Fruit fly (Drosophila melanogaster) S2 (cell line): ENCODE measurements around the gene CG7370.

ENCODE experiments used
- CG8478 ChIP-seq: fragments of >200 bp; optimal IDR thresholded peaks from 2 replicates; lab custom pipeline; 2018
- CTCF ChIP-seq, 2 experiments: fragments of >200 bp; optimal IDR thresholded peaks; 2 replicates each; lab custom pipeline; 2018

Gene CG7370

dm6 chr3L:21769515-21769914 lies at the start of gene CG7370:
Gene CG7370 (plus strand): TSS chr3L:21769815.
- TF ChIP-seq CG8478 (lab: Kevin White, UChicago) = no peak
- no peak for TF ChIP-seq CTCF (optimal IDR thresholded peaks at IDR 0.05; lab: Kevin White, UChicago)

DNA sequence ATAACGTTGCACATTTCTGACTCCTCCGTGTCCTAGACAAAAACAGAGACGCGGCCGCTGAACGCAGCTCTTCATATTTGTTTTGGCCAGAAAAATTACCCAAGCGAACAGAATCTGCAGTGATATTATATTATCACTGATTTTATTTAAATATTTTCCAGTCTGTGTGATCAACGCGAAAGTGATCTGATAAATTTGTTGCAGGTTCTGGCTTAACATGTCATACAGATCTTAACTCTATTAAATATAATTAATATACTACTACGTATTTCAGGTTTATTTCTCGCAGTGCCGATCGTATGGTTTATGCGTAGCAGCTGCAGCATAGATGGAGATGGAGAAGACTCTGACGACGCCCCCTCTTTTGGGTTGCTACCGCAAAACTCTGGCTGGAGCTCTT lies 48.7 kb upstream of the CG7370 start:
- TF ChIP-seq CTCF (optimal IDR thresholded peaks at IDR 0.05; lab: Kevin White, UChicago) (no peak), CG8478 (lab: Kevin White, UChicago) (no peak)

dm6 chr3L:21727013-21727727 lies 42.4 kb upstream of the CG7370 start:
- no peak for TF ChIP-seq CG8478 (lab: Kevin White, UChicago)
- TF ChIP-seq CTCF (optimal IDR thresholded peaks at IDR 0.05; lab: Kevin White, UChicago) = no peak

DNA sequence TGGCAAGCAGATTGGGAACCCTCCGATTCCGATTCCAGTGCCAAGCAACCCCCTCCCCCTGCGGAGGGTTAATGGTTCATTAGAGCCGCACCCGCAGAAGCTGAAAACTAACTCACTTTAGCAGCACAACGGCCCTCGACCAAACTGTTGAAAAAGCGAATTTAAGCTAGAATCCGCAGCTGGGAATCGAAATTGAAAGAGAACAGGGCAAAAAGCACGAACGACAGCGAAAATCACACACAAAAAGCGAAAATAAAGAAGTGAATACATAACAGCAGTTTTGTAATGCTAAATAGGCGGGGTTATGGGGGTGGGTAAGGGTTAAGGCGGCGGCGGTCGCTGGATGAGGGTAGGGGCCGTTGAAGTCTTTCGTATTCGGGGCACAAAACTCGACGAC lies 41.9 kb upstream of the CG7370 start:
- no peak for TF ChIP-seq CTCF (optimal IDR thresholded peaks at IDR 0.05; lab: Kevin White, UChicago)
- no peak for TF ChIP-seq CG8478 (lab: Kevin White, UChicago)

- no peak for TF ChIP-seq CG8478 (lab: Kevin White, UChicago)
- TF ChIP-seq CTCF (optimal IDR thresholded peaks at IDR 0.05; lab: Kevin White, UChicago) = peak in 1 of 2 experiments; percentile 41
Measured at dm6 chr3L:21728616-21729047, 41.0 kb upstream of the CG7370 start, which contains the start of the genes CG11247 and Polr2H. Gene CG11247 (minus strand): TSS chr3L:21728806. Gene Polr2H (plus strand): TSS chr3L:21728932.

- no peak for TF ChIP-seq CG8478 (lab: Kevin White, UChicago)
- no peak for TF ChIP-seq CTCF (optimal IDR thresholded peaks at IDR 0.05; lab: Kevin White, UChicago)
Measured at dm6 chr3L:21730354-21730753, 39.3 kb upstream of the CG7370 start, which contains the start of gene CG14570. Gene CG14570 (minus strand): TSS chr3L:21730454.

dm6 chr3L:21731104-21731600 lies 38.5 kb upstream of the CG7370 start, which contains the start of gene CG14569:
Gene CG14569 (minus strand): TSS chr3L:21731550.
- TF ChIP-seq CG8478 (lab: Kevin White, UChicago) (no peak), CTCF (optimal IDR thresholded peaks at IDR 0.05; lab: Kevin White, UChicago) (no peak)

DNA sequence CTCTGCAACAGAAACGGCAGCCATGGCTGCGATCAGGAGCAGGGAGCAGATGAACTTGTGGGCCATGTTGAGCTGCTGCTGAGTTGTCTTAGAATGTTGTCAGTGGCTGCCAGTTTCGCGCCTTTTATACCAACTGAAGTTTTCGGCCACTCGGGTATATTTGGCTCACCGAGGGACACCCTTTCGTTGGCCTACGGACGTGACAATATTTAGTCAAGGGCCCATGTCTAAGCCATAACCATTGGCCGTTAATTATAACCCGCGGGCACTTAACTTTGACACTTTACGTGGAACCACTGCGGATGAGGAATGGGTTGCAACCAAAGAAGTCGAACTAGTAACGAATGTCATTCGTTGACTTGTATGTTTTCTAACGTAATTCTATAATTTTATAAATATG lies 36.2 kb upstream of the CG7370 start, which contains the start of gene CG14568:
Gene CG14568 (minus strand): TSS at position 101 of the 400 bp plus-strand sequence.
- TF ChIP-seq CG8478 (lab: Kevin White, UChicago) = no peak

DNA sequence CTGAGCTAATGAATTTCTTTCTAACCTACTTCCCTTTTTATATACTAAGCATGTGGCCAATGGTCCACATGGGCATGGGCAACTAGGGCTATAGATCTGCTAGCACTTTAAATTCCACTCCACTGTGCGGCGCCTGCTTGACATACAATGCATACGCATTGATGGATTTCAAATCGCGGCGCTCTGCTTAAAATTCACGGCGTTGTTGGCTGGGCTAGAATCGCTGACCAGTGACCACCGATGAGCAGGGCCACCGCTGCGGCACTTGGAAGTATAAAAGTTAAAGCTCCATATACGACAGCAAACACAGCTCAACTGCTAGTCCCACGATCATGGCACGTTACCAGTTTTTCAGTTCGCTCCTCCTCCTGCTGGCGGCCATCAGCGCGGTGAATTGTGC lies 35.8 kb upstream of the CG7370 start, which contains the start of gene CG14573:
Gene CG14573 (plus strand): TSS at position 301 of the 400 bp plus-strand sequence.
- no peak for TF ChIP-seq CTCF (optimal IDR thresholded peaks at IDR 0.05; lab: Kevin White, UChicago)
- no peak for TF ChIP-seq CG8478 (lab: Kevin White, UChicago)

dm6 chr3L:21738175-21739016 lies 31.2 kb upstream of the CG7370 start, which contains the start of gene CG14567:
Gene CG14567 (minus strand): TSS chr3L:21738430.
- TF ChIP-seq CG8478 (lab: Kevin White, UChicago) = no peak
- no peak for TF ChIP-seq CTCF (optimal IDR thresholded peaks at IDR 0.05; lab: Kevin White, UChicago)

dm6 chr3L:21739017-21739730 lies 30.4 kb upstream of the CG7370 start:
- TF ChIP-seq CTCF (optimal IDR thresholded peaks at IDR 0.05; lab: Kevin White, UChicago) (no peak), CG8478 (lab: Kevin White, UChicago) (no peak)

- no peak for TF ChIP-seq CTCF (optimal IDR thresholded peaks at IDR 0.05; lab: Kevin White, UChicago)
- no peak for TF ChIP-seq CG8478 (lab: Kevin White, UChicago)
Measured at dm6 chr3L:21740209-21740608, 29.4 kb upstream of the CG7370 start, which contains the start of gene CG14566. Gene CG14566 (minus strand): TSS chr3L:21740309.

DNA sequence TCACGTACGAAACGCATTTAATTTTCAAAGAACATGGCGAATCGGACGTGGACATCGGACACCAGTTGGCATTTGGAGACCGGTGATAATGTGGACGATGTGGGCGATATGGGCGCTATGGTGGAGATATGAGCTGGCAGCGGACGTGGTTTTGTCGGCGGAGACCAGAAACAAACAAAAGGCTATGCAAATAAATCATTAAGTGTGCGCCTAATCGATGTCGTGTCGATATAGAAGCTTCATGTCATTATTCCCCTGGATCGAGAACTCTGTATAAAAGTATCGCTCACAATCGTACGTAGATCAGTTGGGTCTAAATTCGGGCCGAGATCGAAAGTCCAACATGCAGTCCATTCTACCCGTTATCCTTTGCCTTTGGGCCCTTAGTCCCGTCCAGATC lies 28.4 kb upstream of the CG7370 start, which contains the start of gene CG14572:
Gene CG14572 (plus strand): TSS at position 301 of the 400 bp plus-strand sequence.
- TF ChIP-seq CTCF (optimal IDR thresholded peaks at IDR 0.05; lab: Kevin White, UChicago) (no peak), CG8478 (lab: Kevin White, UChicago) (no peak)

dm6 chr3L:21744169-21744568 lies 25.4 kb upstream of the CG7370 start, which contains the start of gene CG14565:
Gene CG14565 (minus strand): TSS chr3L:21744269.
- TF ChIP-seq CTCF (optimal IDR thresholded peaks at IDR 0.05; lab: Kevin White, UChicago) (no peak), CG8478 (lab: Kevin White, UChicago) (no peak)
